Worm (Caenorhabditis elegans) whole organism, L2 larva: ENCODE measurements around the gene T03F6.10.

Source experiments
- dmd-4 ChIP-seq: sonication (generic microtip); optimal IDR thresholded peaks from 2 replicates; lab custom pipeline; 2017; ENCODE audit warnings: missing biosample characterization, missing genetic modification characterization
- fos-1 ChIP-seq: fragments of 150-350 bp; optimal IDR thresholded peaks from 2 replicates; lab custom pipeline; 2014; ENCODE audit warnings: missing biosample characterization, missing genetic modification characterization
- lin-11 ChIP-seq: fragments of 150-350 bp; sonication (generic microtip); optimal IDR thresholded peaks from 2 replicates; lab custom pipeline; 2014; ENCODE audit warnings: missing biosample characterization, missing genetic modification characterization, inconsistent platforms, mixed read lengths
- lin-39 ChIP-seq: fragments of 150-350 bp; optimal IDR thresholded peaks from 2 replicates; lab custom pipeline; 2014; ENCODE audit warnings: missing biosample characterization, missing genetic modification reagents, missing genetic modification characterization
- lsy-2 ChIP-seq, 2 experiments: fragments of 150-350 bp in 1 of 2; sonication (generic microtip) in 1 of 2; optimal IDR thresholded peaks; 2 replicates each; lab custom pipeline; 2014 to 2017; ENCODE audit warnings: missing biosample characterization in 2 of 2, missing genetic modification characterization in 2 of 2
- nhr-12 ChIP-seq: fragments of 150-350 bp; optimal IDR thresholded peaks from 2 replicates; lab custom pipeline; 2014; ENCODE audit warnings: missing biosample characterization, missing genetic modification characterization
- nhr-237 ChIP-seq: fragments of 150-350 bp; optimal IDR thresholded peaks from 2 replicates; lab custom pipeline; 2014; ENCODE audit warnings: missing biosample characterization, missing genetic modification characterization
- nhr-77 ChIP-seq: fragments of 150-350 bp; optimal IDR thresholded peaks from 2 replicates; lab custom pipeline; 2014; ENCODE audit warnings: missing biosample characterization, missing genetic modification characterization
- snpc-4 ChIP-seq: fragments of 150-350 bp; optimal IDR thresholded peaks from 2 replicates; lab custom pipeline; 2014; ENCODE audit warnings: missing biosample characterization, missing genetic modification characterization

- TF ChIP-seq fos-1 (tag; lab: Kevin White, UChicago): no peak
- TF ChIP-seq lin-11 (tag; lab: Kevin White, UChicago): no peak
- TF ChIP-seq lsy-2 (tag; optimal IDR thresholded peaks at IDR 0.05; lab: Kevin White, UChicago): peak in 1 of 2 experiments; percentile 46
- no peak for TF ChIP-seq dmd-4 (tag; lab: Kevin White, UChicago)
- no peak for TF ChIP-seq snpc-4 (tag; lab: Kevin White, UChicago)
- TF ChIP-seq nhr-12: no peak
- no peak for TF ChIP-seq nhr-237 (tag; lab: Kevin White, UChicago)
- no peak for TF ChIP-seq nhr-77 (tag; lab: Kevin White, UChicago)
- no peak for TF ChIP-seq lin-39 (tag; lab: Kevin White, UChicago)
Measured at ce11 chrIII:13376304-13376760, 1.8 kb downstream of the T03F6.10 start, which contains the start of gene lis-1.
